Worm (Caenorhabditis elegans) whole organism, young adult: ENCODE measurements around the gene ppm-1.G.

Experiments
- B0336.3 ChIP-seq: fragments of 200-800 bp; sonication (Bioruptor generic); IDR thresholded peaks from 2 replicates; pipeline ENCODE4 v1.3.6; 2022; ENCODE audit warnings: missing genetic modification characterization, missing compliant biosample characterization
- F33H1.4 ChIP-seq: fragments of 200-800 bp; sonication (Bioruptor generic); IDR thresholded peaks from 2 replicates; pipeline ENCODE4 v1.3.6; 2022; ENCODE audit warnings: missing genetic modification reagents, missing genetic modification characterization, missing compliant biosample characterization
- F57C9.4 ChIP-seq: sonication (generic microtip); optimal IDR thresholded peaks from 2 replicates; lab custom pipeline; 2017; ENCODE audit warnings: mild to moderate bottlenecking, missing genetic modification characterization, missing compliant biosample characterization
- Y53F4B.3 ChIP-seq: fragments of 200-800 bp; sonication (Bioruptor generic); IDR thresholded peaks from 2 replicates; pipeline ENCODE4 v1.3.6; 2022; ENCODE audit warnings: missing genetic modification reagents, missing genetic modification characterization, missing compliant biosample characterization
- aptf-2 ChIP-seq: fragments of 200-800 bp; sonication (Bioruptor generic); conservative IDR thresholded peaks from 2 replicates; pipeline ENCODE4 v1.3.6; 2022; ENCODE audit warnings: missing genetic modification reagents, missing genetic modification characterization, missing compliant biosample characterization
- athp-1 ChIP-seq: sonication (generic microtip); optimal IDR thresholded peaks from 2 replicates; lab custom pipeline; 2017; ENCODE audit warnings: mild to moderate bottlenecking, missing genetic modification characterization, missing compliant biosample characterization
- cebp-1 ChIP-seq, 2 experiments: fragments of 200-800 bp in 1 of 2; sonication (Bioruptor generic) in 1 of 2; sonication (generic microtip) in 1 of 2; IDR thresholded peaks in 1 of 2; optimal IDR thresholded peaks in 1 of 2; 2 replicates each; pipeline versions ENCODE4 v1.3.6 to Lab custom; 2017 to 2022; ENCODE audit warnings: missing compliant biosample characterization in 2 of 2, missing genetic modification characterization in 2 of 2, mild to moderate bottlenecking in 1 of 2, missing genetic modification reagents in 1 of 2, moderate library complexity in 1 of 2
- ceh-100 ChIP-seq: fragments of 200-800 bp; sonication (Bioruptor generic); IDR thresholded peaks from 2 replicates; pipeline ENCODE4 v1.3.6; 2022; ENCODE audit warnings: missing genetic modification reagents, missing genetic modification characterization, missing compliant biosample characterization
- ceh-27 ChIP-seq: fragments of 200-800 bp; sonication (Bioruptor generic); optimal IDR thresholded peaks from 2 replicates; lab custom pipeline; 2018; ENCODE audit warnings: mild to moderate bottlenecking, missing genetic modification characterization, moderate library complexity, missing compliant biosample characterization
- ceh-91 ChIP-seq: fragments of 200-800 bp; sonication (Bioruptor generic); IDR thresholded peaks from 2 replicates; pipeline ENCODE4 v1.3.6; 2022; ENCODE audit warnings: missing genetic modification reagents, missing genetic modification characterization, missing compliant biosample characterization
- chd-7 ChIP-seq: sonication (generic microtip); optimal IDR thresholded peaks from 2 replicates; lab custom pipeline; 2016; ENCODE audit warnings: mild to moderate bottlenecking, missing genetic modification characterization, moderate library complexity, missing compliant biosample characterization
- die-1 ChIP-seq: sonication (generic microtip); optimal IDR thresholded peaks from 2 replicates; lab custom pipeline; 2016; ENCODE audit warnings: missing genotype, mild to moderate bottlenecking, missing genetic modification characterization, missing compliant biosample characterization
- dox-1 ChIP-seq: fragments of 200-800 bp; sonication (Bioruptor generic); IDR thresholded peaks from 2 replicates; pipeline ENCODE4 v1.3.6; 2022; ENCODE audit warnings: missing genetic modification reagents, missing genetic modification characterization, missing compliant biosample characterization
- efl-1 ChIP-seq: fragments of 150-350 bp; optimal IDR thresholded peaks from 2 replicates; lab custom pipeline; 2014; ENCODE audit warnings: missing biosample characterization, missing genetic modification reagents, missing genetic modification characterization
- ets-4 ChIP-seq: fragments of 200-800 bp; sonication (Bioruptor generic); optimal IDR thresholded peaks from 2 replicates; lab custom pipeline; 2018; ENCODE audit warnings: mild to moderate bottlenecking, missing genetic modification characterization, missing compliant biosample characterization
- him-1 ChIP-seq: sonication (generic microtip); optimal IDR thresholded peaks from 2 replicates; lab custom pipeline; 2016; ENCODE audit warnings: missing genotype, missing genetic modification reagents, missing genetic modification characterization, missing compliant biosample characterization
- hlh-12 ChIP-seq: sonication (generic microtip); optimal IDR thresholded peaks from 2 replicates; lab custom pipeline; 2016; ENCODE audit warnings: missing genetic modification characterization, missing compliant biosample characterization
- let-526 ChIP-seq: fragments of 200-800 bp; sonication (Bioruptor generic); IDR thresholded peaks from 2 replicates; pipeline ENCODE4 v1.3.6; 2022; ENCODE audit warnings: missing genetic modification reagents, missing genetic modification characterization, missing compliant biosample characterization
- lin-26 ChIP-seq: fragments of 200-800 bp; sonication (Bioruptor generic); IDR thresholded peaks from 2 replicates; pipeline ENCODE4 v1.3.6; 2022; ENCODE audit warnings: missing genetic modification reagents, missing genetic modification characterization, missing compliant biosample characterization
- lsl-1 ChIP-seq: fragments of 200-800 bp; sonication (Bioruptor generic); optimal IDR thresholded peaks from 2 replicates; lab custom pipeline; 2018; ENCODE audit warnings: mild to moderate bottlenecking, missing genetic modification characterization, moderate library complexity, missing compliant biosample characterization
- madf-8 ChIP-seq: fragments of 200-800 bp; sonication (Bioruptor generic); conservative IDR thresholded peaks from 2 replicates; pipeline ENCODE4 v1.3.6; 2022; ENCODE audit warnings: missing genetic modification reagents, missing genetic modification characterization, missing compliant biosample characterization
- mes-4 ChIP-seq: sonication (generic microtip); optimal IDR thresholded peaks from 2 replicates; lab custom pipeline; 2016; ENCODE audit warnings: missing genotype, missing genetic modification characterization, missing compliant biosample characterization
- mxl-1 ChIP-seq: sonication (generic microtip); optimal IDR thresholded peaks from 2 replicates; lab custom pipeline; 2016; ENCODE audit warnings: missing genetic modification characterization, missing compliant biosample characterization
- nfyb-1 ChIP-seq: fragments of 200-800 bp; sonication (Bioruptor generic); IDR thresholded peaks from 2 replicates; pipeline ENCODE4 v1.3.6; 2022; ENCODE audit warnings: missing genetic modification reagents, missing genetic modification characterization, missing compliant biosample characterization
- nhr-179 ChIP-seq: sonication (generic microtip); optimal IDR thresholded peaks from 2 replicates; lab custom pipeline; 2016; ENCODE audit warnings: mild to moderate bottlenecking, missing genetic modification characterization, missing compliant biosample characterization
- nhr-80 ChIP-seq: sonication (generic microtip); optimal IDR thresholded peaks from 2 replicates; lab custom pipeline; 2016; ENCODE audit warnings: missing genetic modification characterization, missing compliant biosample characterization
- rpc-1 ChIP-seq, 2 experiments: fragments of 150-350 bp in 1 of 2; sonication (generic microtip) in 1 of 2; optimal IDR thresholded peaks; 2 replicates each; lab custom pipeline; 2014 to 2018; ENCODE audit warnings: missing biosample characterization in 1 of 2, missing genetic modification characterization in 1 of 2, missing genetic modification reagents in 1 of 2, missing genotype in 1 of 2
- snpc-1.3 ChIP-seq: sonication (generic microtip); optimal IDR thresholded peaks from 2 replicates; lab custom pipeline; 2017; ENCODE audit warnings: missing genetic modification characterization, mild to moderate bottlenecking, missing compliant biosample characterization, antibody characterized with exemption, moderate library complexity, missing genotype, missing genetic modification reagents; ENCODE audit not compliant: insufficient read depth
- snpc-4 ChIP-seq, 5 experiments: fragments of 150-350 bp in 1 of 5; sonication (generic microtip) in 4 of 5; optimal IDR thresholded peaks; 2 replicates each; lab custom pipeline; 2014 to 2018; ENCODE audit warnings: missing genetic modification characterization in 5 of 5, missing biosample characterization in 3 of 5, antibody characterized with exemption in 2 of 5, mild to moderate bottlenecking in 2 of 5, missing compliant biosample characterization in 2 of 5, missing genotype in 2 of 5, moderate library complexity in 2 of 5, missing genetic modification reagents in 1 of 5
- zfh-2 ChIP-seq: fragments of 200-800 bp; sonication (Bioruptor generic); conservative IDR thresholded peaks from 2 replicates; pipeline ENCODE4 v1.3.6; 2022; ENCODE audit warnings: missing genetic modification reagents, missing genetic modification characterization, missing compliant biosample characterization
- ztf-25 ChIP-seq: fragments of 200-800 bp; sonication (Bioruptor generic); IDR thresholded peaks from 2 replicates; pipeline ENCODE4 v1.3.6; 2022; ENCODE audit warnings: missing genetic modification reagents, missing genetic modification characterization, missing compliant biosample characterization
- ztf-6 ChIP-seq: fragments of 200-800 bp; sonication (Bioruptor generic); IDR thresholded peaks from 2 replicates; pipeline ENCODE4 v1.3.6; 2022; ENCODE audit warnings: missing genetic modification reagents, missing genetic modification characterization, missing compliant biosample characterization

The ppm-1.G gene

DNA sequence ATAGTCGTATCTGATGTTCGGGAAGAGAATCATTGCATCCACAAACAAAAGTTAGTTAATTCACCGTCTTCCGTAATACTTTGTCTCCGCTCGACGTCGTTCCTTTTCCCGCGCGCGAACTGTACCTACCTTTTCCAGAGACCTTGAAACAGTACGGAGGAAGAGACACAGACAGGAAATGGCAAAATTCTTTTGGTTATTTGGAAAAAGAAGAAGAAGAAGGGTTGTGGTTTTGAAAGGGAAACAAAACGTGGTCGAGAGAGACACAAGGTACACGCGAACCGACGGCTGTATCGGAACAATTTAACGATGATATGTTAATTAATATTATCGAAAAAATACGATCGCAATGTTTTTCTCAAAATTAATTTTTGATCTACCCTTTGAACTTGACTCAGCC lies 33.5 kb upstream of the ppm-1.G start:
- no peak for TF ChIP-seq hlh-12 (tag; lab: Kevin White, UChicago)
- TF ChIP-seq ztf-6 (GFP tag; lab: Robert Waterston, UW), result no peak
- TF ChIP-seq, all 124 proteins: peak for 0

DNA sequence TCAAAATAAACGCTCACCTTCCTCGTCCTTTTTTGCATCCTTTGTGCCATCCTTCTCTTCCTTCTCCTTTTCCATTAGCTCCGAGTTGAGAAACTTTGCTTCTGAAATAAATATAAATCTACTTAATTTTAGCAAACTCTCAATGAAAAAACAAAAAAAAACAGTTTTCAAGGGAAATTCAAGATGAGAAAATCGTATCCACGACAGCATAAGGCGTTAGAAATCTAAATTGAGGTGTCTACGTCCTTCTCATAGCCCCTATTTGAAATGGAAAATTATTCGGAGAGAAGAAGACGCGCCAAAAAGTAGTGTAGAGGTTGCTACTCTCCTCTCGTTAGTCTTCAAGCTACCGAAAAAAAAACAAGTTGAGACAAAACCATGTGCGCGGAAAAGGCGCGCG lies 31.2 kb upstream of the ppm-1.G start, which contains the start of gene pat-12:
Gene pat-12 (minus strand): TSS at position 101 of the 400 bp plus-strand sequence.
- TF ChIP-seq madf-8 (GFP tag; lab: Robert Waterston, UW) (no peak), Y53F4B.3 (GFP tag; lab: Robert Waterston, UW) (no peak), lsl-1 (GFP tag; lab: Kevin White, UChicago) (no peak), F33H1.4 (GFP tag; lab: Robert Waterston, UW) (no peak), athp-1 (tag; lab: Kevin White, UChicago) (no peak), snpc-1.3 (tag; lab: Kevin White, UChicago) (no peak), rpc-1 (optimal IDR thresholded peaks at IDR 0.05; lab: Kevin White, UChicago) (no peak), rpc-1 (tag; optimal IDR thresholded peaks at IDR 0.05; lab: Kevin White, UChicago) (no peak), ets-4 (GFP tag; lab: Kevin White, UChicago) (no peak), ceh-91 (GFP tag; lab: Robert Waterston, UW) (no peak)
- TF ChIP-seq, all 124 proteins: peak for 0

DNA sequence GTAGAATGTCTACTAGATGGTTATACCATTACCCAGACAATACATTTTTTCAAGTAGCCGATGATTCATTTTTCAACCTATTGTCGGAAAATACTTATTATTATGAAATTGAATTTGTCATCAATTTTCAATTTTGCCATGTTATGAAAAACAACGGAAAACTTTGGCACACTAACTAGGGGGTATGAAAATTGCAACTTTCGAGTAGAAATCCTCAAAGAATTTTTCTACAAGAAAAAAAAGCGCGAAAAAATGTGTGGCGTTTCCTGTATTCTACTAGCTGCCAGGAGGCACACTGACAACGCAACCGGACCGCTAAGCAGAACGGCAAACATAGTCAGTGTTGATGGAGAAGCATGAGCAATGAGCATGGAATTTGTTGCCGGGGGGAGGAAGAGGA lies 29.1 kb upstream of the ppm-1.G start:
- TF ChIP-seq snpc-4 (GFP tag; optimal IDR thresholded peaks at IDR 0.05; lab: Kevin White, UChicago) (no peak), snpc-4 (tag; optimal IDR thresholded peaks at IDR 0.05; lab: Kevin White, UChicago) (no peak), chd-7 (tag; lab: Kevin White, UChicago) (no peak), B0336.3 (GFP tag; lab: Robert Waterston, UW) (no peak), aptf-2 (GFP tag; lab: Robert Waterston, UW) (no peak), zfh-2 (GFP tag; lab: Robert Waterston, UW) (no peak), nfyb-1 (no peak), efl-1 (no peak), hlh-12 (tag; lab: Kevin White, UChicago) (no peak), lin-26 (GFP tag; lab: Robert Waterston, UW) (no peak), die-1 (no peak), dox-1 (GFP tag; lab: Robert Waterston, UW) (no peak), mes-4 (no peak), nhr-80 (tag; lab: Kevin White, UChicago) (no peak)
- TF ChIP-seq, all 124 proteins: peak for 0

DNA sequence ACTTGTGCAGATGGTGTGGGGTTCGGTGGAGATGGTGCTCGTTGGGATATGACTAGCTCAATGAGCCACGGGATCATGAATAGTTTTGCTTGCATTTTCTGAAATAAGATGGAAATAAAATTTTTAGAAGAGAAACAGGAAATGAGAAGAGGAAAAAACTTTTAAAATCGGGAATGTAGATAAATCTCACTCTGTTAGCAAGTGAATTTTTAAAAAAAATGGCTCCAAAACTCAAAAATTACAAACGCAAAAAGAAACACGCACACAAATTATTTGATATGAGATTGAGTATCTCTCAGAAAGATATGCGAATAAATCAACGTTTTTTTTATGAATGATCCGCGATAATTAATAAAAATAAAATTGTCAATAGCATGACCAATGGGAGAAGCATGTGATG lies 25.5 kb upstream of the ppm-1.G start, which contains the start of gene T17H7.7:
Gene T17H7.7 (minus strand): TSS at position 101 of the 400 bp plus-strand sequence.
- TF ChIP-seq ceh-100 (GFP tag; lab: Robert Waterston, UW) (no peak), B0336.3 (GFP tag; lab: Robert Waterston, UW) (no peak), nhr-179 (tag; lab: Kevin White, UChicago) (no peak), let-526 (GFP tag; lab: Robert Waterston, UW) (no peak), F57C9.4 (tag; lab: Kevin White, UChicago) (no peak), mxl-1 (tag; lab: Kevin White, UChicago) (no peak), ceh-27 (no peak), ztf-25 (GFP tag; lab: Robert Waterston, UW) (no peak), him-1 (tag; lab: Kevin White, UChicago) (no peak)

DNA sequence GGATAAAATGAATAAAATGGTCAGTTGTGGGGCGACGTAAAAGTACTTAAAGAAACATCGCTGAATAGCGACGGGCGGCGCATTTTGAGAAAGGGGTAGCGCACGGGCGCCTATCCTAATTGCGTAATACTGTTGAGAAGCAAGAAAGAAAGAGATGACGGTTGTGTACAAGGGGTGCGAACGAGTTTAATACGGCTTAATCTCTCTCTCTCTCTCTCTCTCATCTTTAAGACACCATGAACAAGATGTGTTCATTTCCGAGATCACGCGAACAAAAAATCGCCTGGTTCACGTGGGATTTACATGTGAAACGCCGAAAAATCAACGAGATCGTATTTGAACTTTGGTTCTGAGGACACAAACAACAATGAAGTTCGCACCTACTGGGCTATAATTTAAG lies 23.8 kb upstream of the ppm-1.G start:
- no peak for TF ChIP-seq cebp-1 (GFP tag; IDR thresholded peaks at IDR 0.05; lab: Robert Waterston, UW)
- TF ChIP-seq cebp-1 (tag; optimal IDR thresholded peaks at IDR 0.05; lab: Kevin White, UChicago), result peak; percentile 23
- TF ChIP-seq snpc-1.3 (tag; lab: Kevin White, UChicago), result no peak
